1 fruit fly cellular context compared by ENCODE assay signal in genomic region chrX:10600254-10600916, dm6.
TF ChIP-seq lines count a peak whose summit lies in the region.

No protein-coding gene starts in this region.

TF ChIP-seq in whole organism, embryonic, 481 proteins besides CTCF, POLR2A, EP300 and RAD21 (continued from another document and continues in another):
- TF ChIP-seq croc (GFP tag; conservative IDR thresholded peaks at IDR 0.05; lab: Robert Waterston, UW) = peak; percentile 31; the same call in 2 of the 3 replicates
- no peak for TF ChIP-seq pan (optimal IDR thresholded peaks at IDR 0.05; lab: Kevin White, UChicago)
- peak in 1 of 2 experiments; percentile 79 for TF ChIP-seq pan (GFP tag; optimal IDR thresholded peaks at IDR 0.05 in 1 of 2, IDR thresholded peaks at IDR 0.05 in 1 of 2)
- TF ChIP-seq CG16815 (GFP tag; optimal IDR thresholded peaks at IDR 0.05; lab: Kevin White, UChicago) = peak; percentile 21
- no peak for TF ChIP-seq twi (tag; optimal IDR thresholded peaks at IDR 0.05; lab: Kevin White, UChicago)
- TF ChIP-seq seq (GFP tag; IDR thresholded peaks at IDR 0.05; lab: Robert Waterston, UW) = peak; percentile 57; the same call in 1 of the 2 replicates
- no peak for TF ChIP-seq insv (GFP tag; optimal IDR thresholded peaks at IDR 0.05; lab: Kevin White, UChicago)
- TF ChIP-seq Deaf1 (tag; optimal IDR thresholded peaks at IDR 0.05; lab: Kevin White, UChicago) = peak; percentile 6
- TF ChIP-seq mam (GFP tag; optimal IDR thresholded peaks at IDR 0.05; lab: Kevin White, UChicago) = peak; percentile 66
- TF ChIP-seq Dip3 (GFP tag; optimal IDR thresholded peaks at IDR 0.05; lab: Kevin White, UChicago) = peak; percentile 39
- peak; percentile 39 for TF ChIP-seq CG13624 (GFP tag; optimal IDR thresholded peaks at IDR 0.05; lab: Kevin White, UChicago)
- TF ChIP-seq ftz-f1 (GFP tag; optimal IDR thresholded peaks at IDR 0.05; lab: Kevin White, UChicago) = no peak
- TF ChIP-seq ssp (GFP tag; IDR thresholded peaks at IDR 0.05; lab: Robert Waterston, UW) = peak; percentile 43; the same call in 1 of the 2 replicates
- TF ChIP-seq CG10979 (tag; optimal IDR thresholded peaks at IDR 0.05; lab: Kevin White, UChicago) = peak; percentile 33
- no peak for TF ChIP-seq CG2129 (GFP tag; IDR thresholded peaks at IDR 0.05; lab: Robert Waterston, UW; ENCODE audit: partially characterized antibody)
- no peak for TF ChIP-seq Lim3 (GFP tag; IDR thresholded peaks at IDR 0.05; lab: Robert Waterston, UW)
- peak; percentile 48 for TF ChIP-seq Xbp1 (GFP tag; optimal IDR thresholded peaks at IDR 0.05; lab: Kevin White, UChicago)
- TF ChIP-seq Hand (GFP tag; optimal IDR thresholded peaks at IDR 0.05; lab: Kevin White, UChicago) = no peak
- TF ChIP-seq disco-r (GFP tag; optimal IDR thresholded peaks at IDR 0.05; lab: Kevin White, UChicago) = peak; percentile 39
- peak; percentile 46 for TF ChIP-seq NfI (GFP tag; optimal IDR thresholded peaks at IDR 0.05; lab: Kevin White, UChicago)
- TF ChIP-seq B-H1 (GFP tag; IDR thresholded peaks at IDR 0.05; lab: Robert Waterston, UW) = peak; percentile 43; the same call in 2 of the 3 replicates
- peak; percentile 66 for TF ChIP-seq lab (GFP tag; optimal IDR thresholded peaks at IDR 0.05; lab: Kevin White, UChicago)
- peak; percentile 39 for TF ChIP-seq ERR (GFP tag; optimal IDR thresholded peaks at IDR 0.05; lab: Kevin White, UChicago)
- TF ChIP-seq CG4360 (GFP tag; IDR thresholded peaks at IDR 0.05; lab: Robert Waterston, UW) = peak; percentile 26; the same call in 1 of the 2 replicates
- no peak for TF ChIP-seq CG17829 (tag; optimal IDR thresholded peaks at IDR 0.05; lab: Kevin White, UChicago)
- peak; percentile 41; the same call in 1 of the 2 replicates for TF ChIP-seq CG32767 (GFP tag; IDR thresholded peaks at IDR 0.05; lab: Robert Waterston, UW)
- peak; percentile 82 for TF ChIP-seq ci (GFP tag; IDR thresholded peaks at IDR 0.05; lab: Robert Waterston, UW)
- TF ChIP-seq CG18599 (GFP tag; optimal IDR thresholded peaks at IDR 0.05; lab: Kevin White, UChicago) = peak; percentile 39
- no peak for TF ChIP-seq HLH54F (GFP tag; optimal IDR thresholded peaks at IDR 0.05; lab: Kevin White, UChicago)
- TF ChIP-seq bab2 (GFP tag; optimal IDR thresholded peaks at IDR 0.05; lab: Kevin White, UChicago) = peak; percentile 32
- no peak for TF ChIP-seq bowl (GFP tag; IDR thresholded peaks at IDR 0.05; lab: Robert Waterston, UW)
- peak; percentile 55 for TF ChIP-seq fd96Cb (tag; optimal IDR thresholded peaks at IDR 0.05; lab: Kevin White, UChicago)
- TF ChIP-seq eyg (GFP tag; optimal IDR thresholded peaks at IDR 0.05; lab: Kevin White, UChicago) = no peak
- TF ChIP-seq CG17186 (GFP tag; optimal IDR thresholded peaks at IDR 0.05; lab: Kevin White, UChicago) = no peak
- TF ChIP-seq CG2120 (GFP tag; optimal IDR thresholded peaks at IDR 0.05; lab: Kevin White, UChicago) = peak; percentile 59
- TF ChIP-seq Chrac-16 (GFP tag; optimal IDR thresholded peaks at IDR 0.05; lab: Kevin White, UChicago) = peak; percentile 27
- TF ChIP-seq prd (optimal IDR thresholded peaks at IDR 0.05; lab: Kevin White, UChicago) = no peak
- TF ChIP-seq prd (GFP tag; IDR thresholded peaks at IDR 0.05; lab: Robert Waterston, UW) = peak; percentile 81
- TF ChIP-seq Drgx (GFP tag; IDR thresholded peaks at IDR 0.05; lab: Robert Waterston, UW) = no peak
- peak; percentile 71 for TF ChIP-seq CG9932 (GFP tag; IDR thresholded peaks at IDR 0.05; lab: Robert Waterston, UW)
- TF ChIP-seq Nf-YA (GFP tag; IDR thresholded peaks at IDR 0.05; lab: Robert Waterston, UW) = 0 out of 2 replicates have a peak, but pooled peaks have one; percentile 23
- TF ChIP-seq CG10431 (GFP tag; optimal IDR thresholded peaks at IDR 0.05; lab: Kevin White, UChicago) = no peak
- TF ChIP-seq hb (GFP tag; IDR thresholded peaks at IDR 0.05; lab: Robert Waterston, UW; ENCODE audit: partially characterized antibody) = no peak
- TF ChIP-seq MESR4 (GFP tag; optimal IDR thresholded peaks at IDR 0.05; lab: Kevin White, UChicago) = no peak
- peak; percentile 79 for TF ChIP-seq row (GFP tag; IDR thresholded peaks at IDR 0.05; lab: Robert Waterston, UW)
- peak; percentile 38; the same call in 1 of the 2 replicates for TF ChIP-seq chm (GFP tag; IDR thresholded peaks at IDR 0.05; lab: Robert Waterston, UW)
- TF ChIP-seq al (GFP tag; IDR thresholded peaks at IDR 0.05; lab: Robert Waterston, UW) = peak; percentile 58
- no peak for TF ChIP-seq peb (GFP tag; IDR thresholded peaks at IDR 0.05; lab: Robert Waterston, UW)
- TF ChIP-seq dmrt11E (tag; optimal IDR thresholded peaks at IDR 0.05; lab: Kevin White, UChicago) = peak; percentile 21
- peak; percentile 71 for TF ChIP-seq Sox102F (GFP tag; optimal IDR thresholded peaks at IDR 0.05; lab: Kevin White, UChicago)
- TF ChIP-seq CG14667 (GFP tag; IDR thresholded peaks at IDR 0.05; lab: Robert Waterston, UW) = peak; percentile 30; the same call in 1 of the 2 replicates
- TF ChIP-seq Fer1 (GFP tag; optimal IDR thresholded peaks at IDR 0.05; lab: Kevin White, UChicago) = peak; percentile 16
- peak; percentile 68 for TF ChIP-seq sisA (GFP tag; IDR thresholded peaks at IDR 0.05; lab: Robert Waterston, UW)
- peak; percentile 2 for TF ChIP-seq CG14710 (tag; optimal IDR thresholded peaks at IDR 0.05; lab: Kevin White, UChicago)
- TF ChIP-seq fru (optimal IDR thresholded peaks at IDR 0.05; lab: Kevin White, UChicago) = no peak
- peak; percentile 53 for TF ChIP-seq Oli (tag; optimal IDR thresholded peaks at IDR 0.05; lab: Kevin White, UChicago)
- peak; percentile 64; the same call in 1 of the 3 replicates for TF ChIP-seq otp (GFP tag; IDR thresholded peaks at IDR 0.05; lab: Robert Waterston, UW)
- peak; percentile 34 for TF ChIP-seq tin (GFP tag; optimal IDR thresholded peaks at IDR 0.05; lab: Kevin White, UChicago)
- peak; percentile 12 for TF ChIP-seq CG15514 (GFP tag; optimal IDR thresholded peaks at IDR 0.05; lab: Kevin White, UChicago)
- TF ChIP-seq CG8388 (GFP tag; optimal IDR thresholded peaks at IDR 0.05; lab: Kevin White, UChicago) = peak; percentile 24
- TF ChIP-seq CG6689 (GFP tag; IDR thresholded peaks at IDR 0.05; lab: Robert Waterston, UW) = 0 out of 2 replicates have a peak, but pooled peaks have one; percentile 20
- no peak for TF ChIP-seq pita (GFP tag; optimal IDR thresholded peaks at IDR 0.05; lab: Kevin White, UChicago)
- peak; percentile 18 for TF ChIP-seq Side (GFP tag; optimal IDR thresholded peaks at IDR 0.05; lab: Kevin White, UChicago)
- no peak for TF ChIP-seq CG7987 (GFP tag; optimal IDR thresholded peaks at IDR 0.05; lab: Kevin White, UChicago)
- TF ChIP-seq run (tag; optimal IDR thresholded peaks at IDR 0.05; lab: Kevin White, UChicago) = no peak
- peak; percentile 50; the same call in 1 of the 2 replicates for TF ChIP-seq E2f1 (GFP tag; IDR thresholded peaks at IDR 0.05; lab: Robert Waterston, UW)
- TF ChIP-seq ap (GFP tag; IDR thresholded peaks at IDR 0.05; lab: Robert Waterston, UW) = peak; percentile 55
- TF ChIP-seq CG8944 (GFP tag; optimal IDR thresholded peaks at IDR 0.05; lab: Kevin White, UChicago) = peak; percentile 37
- no peak for TF ChIP-seq fd64A (GFP tag; optimal IDR thresholded peaks at IDR 0.05; lab: Kevin White, UChicago)
- TF ChIP-seq ttk (GFP tag; IDR thresholded peaks at IDR 0.05; lab: Robert Waterston, UW) = peak; percentile 76
- TF ChIP-seq scrt (GFP tag; optimal IDR thresholded peaks at IDR 0.05; lab: Kevin White, UChicago) = no peak
- peak; percentile 35; the same call in 1 of the 3 replicates for TF ChIP-seq so (GFP tag; IDR thresholded peaks at IDR 0.05; lab: Robert Waterston, UW)
- peak; percentile 24 for TF ChIP-seq Dad (GFP tag; optimal IDR thresholded peaks at IDR 0.05; lab: Kevin White, UChicago)
- TF ChIP-seq maf-S (GFP tag; optimal IDR thresholded peaks at IDR 0.05; lab: Kevin White, UChicago) = peak; percentile 13
- no peak for TF ChIP-seq pb (GFP tag; optimal IDR thresholded peaks at IDR 0.05; lab: Kevin White, UChicago)
- TF ChIP-seq CG32532 (GFP tag; IDR thresholded peaks at IDR 0.05; lab: Robert Waterston, UW) = peak; percentile 61
- TF ChIP-seq CG8281 (tag; optimal IDR thresholded peaks at IDR 0.05; lab: Kevin White, UChicago) = no peak
- TF ChIP-seq dati (GFP tag; IDR thresholded peaks at IDR 0.05; lab: Robert Waterston, UW) = peak; percentile 62; the same call in 1 of the 2 replicates
- no peak for TF ChIP-seq CG5180 (GFP tag; optimal IDR thresholded peaks at IDR 0.05; lab: Kevin White, UChicago)
- peak; percentile 48 for TF ChIP-seq CG4282 (GFP tag; optimal IDR thresholded peaks at IDR 0.05; lab: Kevin White, UChicago)
- no peak for TF ChIP-seq nau (GFP tag; optimal IDR thresholded peaks at IDR 0.05; lab: Kevin White, UChicago)
- TF ChIP-seq phol (tag; optimal IDR thresholded peaks at IDR 0.05; lab: Kevin White, UChicago) = peak; percentile 41
- peak; percentile 54 for TF ChIP-seq Hsf (GFP tag; optimal IDR thresholded peaks at IDR 0.05; lab: Kevin White, UChicago)
- TF ChIP-seq CG14014 (GFP tag; IDR thresholded peaks at IDR 0.05; lab: Robert Waterston, UW) = 0 out of 2 replicates have a peak, but pooled peaks have one; percentile 44
- TF ChIP-seq lola (GFP tag; optimal IDR thresholded peaks at IDR 0.05; lab: Kevin White, UChicago) = no peak
- TF ChIP-seq CG7372 (GFP tag; IDR thresholded peaks at IDR 0.05; lab: Robert Waterston, UW) = 0 out of 2 replicates have a peak, but pooled peaks have one; percentile 32
- TF ChIP-seq CG10267 (tag; optimal IDR thresholded peaks at IDR 0.05; lab: Kevin White, UChicago) = peak; percentile 5
- no peak for TF ChIP-seq Hr39 (optimal IDR thresholded peaks at IDR 0.05; lab: Kevin White, UChicago)
- no peak for TF ChIP-seq CG3163 (GFP tag; optimal IDR thresholded peaks at IDR 0.05; lab: Kevin White, UChicago)
- peak; percentile 32 for TF ChIP-seq CoRest (tag; optimal IDR thresholded peaks at IDR 0.05; lab: Kevin White, UChicago)
- peak; percentile 44; the same call in 1 of the 2 replicates for TF ChIP-seq sob (GFP tag; IDR thresholded peaks at IDR 0.05; lab: Robert Waterston, UW)
- no peak for TF ChIP-seq CG16863 (GFP tag; optimal IDR thresholded peaks at IDR 0.05; lab: Kevin White, UChicago)
- peak; percentile 23 for TF ChIP-seq pum (GFP tag; optimal IDR thresholded peaks at IDR 0.05; lab: Kevin White, UChicago)
- TF ChIP-seq crol (GFP tag; IDR thresholded peaks at IDR 0.05; lab: Robert Waterston, UW) = no peak
- TF ChIP-seq CG5953 (GFP tag; IDR thresholded peaks at IDR 0.05; lab: Robert Waterston, UW) = no peak
- TF ChIP-seq crp (GFP tag; optimal IDR thresholded peaks at IDR 0.05; lab: Kevin White, UChicago) = no peak
- TF ChIP-seq CG11093 (GFP tag; IDR thresholded peaks at IDR 0.05; lab: Robert Waterston, UW) = peak; percentile 73
- no peak for TF ChIP-seq kay (GFP tag; optimal IDR thresholded peaks at IDR 0.05; lab: Kevin White, UChicago)
- TF ChIP-seq Gsc (GFP tag; IDR thresholded peaks at IDR 0.05; lab: Robert Waterston, UW) = peak; percentile 50; the same call in 1 of the 2 replicates
- peak; percentile 39 for TF ChIP-seq nmo (GFP tag; optimal IDR thresholded peaks at IDR 0.05; lab: Kevin White, UChicago)
- TF ChIP-seq exex (tag; optimal IDR thresholded peaks at IDR 0.05; lab: Kevin White, UChicago) = peak; percentile 66
- peak; percentile 4 for TF ChIP-seq HHEX (GFP tag; optimal IDR thresholded peaks at IDR 0.05; lab: Kevin White, UChicago)
- peak; percentile 65; the same call in 1 of the 2 replicates for TF ChIP-seq CG10366 (GFP tag; IDR thresholded peaks at IDR 0.05; lab: Robert Waterston, UW)
- TF ChIP-seq lilli (GFP tag; optimal IDR thresholded peaks at IDR 0.05; lab: Kevin White, UChicago) = peak; percentile 46
- 0 out of 3 replicates have a peak, but pooled peaks have one; percentile 41 for TF ChIP-seq CG11695 (GFP tag; IDR thresholded peaks at IDR 0.05; lab: Robert Waterston, UW)
- TF ChIP-seq Meics (GFP tag; optimal IDR thresholded peaks at IDR 0.05; lab: Kevin White, UChicago) = peak; percentile 49
- peak; percentile 18 for TF ChIP-seq caup (GFP tag; optimal IDR thresholded peaks at IDR 0.05; lab: Kevin White, UChicago; ENCODE audit: severe bottlenecking)
- peak; percentile 47 for TF ChIP-seq Atf6 (GFP tag; IDR thresholded peaks at IDR 0.05; lab: Robert Waterston, UW)
- TF ChIP-seq wdn (GFP tag; IDR thresholded peaks at IDR 0.05; lab: Robert Waterston, UW) = 0 out of 2 replicates have a peak, but pooled peaks have one; percentile 14
- peak; percentile 80 for TF ChIP-seq slbo (GFP tag; IDR thresholded peaks at IDR 0.05; lab: Robert Waterston, UW)
- peak; percentile 62 for TF ChIP-seq CG17359 (tag; optimal IDR thresholded peaks at IDR 0.05; lab: Kevin White, UChicago)
- peak; percentile 53 for TF ChIP-seq CG4424 (GFP tag; optimal IDR thresholded peaks at IDR 0.05; lab: Kevin White, UChicago)
- TF ChIP-seq ewg (GFP tag; optimal IDR thresholded peaks at IDR 0.05; lab: Kevin White, UChicago) = no peak
- TF ChIP-seq repo (GFP tag; optimal IDR thresholded peaks at IDR 0.05; lab: Kevin White, UChicago) = no peak
- no peak for TF ChIP-seq NC2α (GFP tag; optimal IDR thresholded peaks at IDR 0.05; lab: Kevin White, UChicago)
- no peak for TF ChIP-seq CG12104 (GFP tag; optimal IDR thresholded peaks at IDR 0.05; lab: Kevin White, UChicago)
- TF ChIP-seq CG2678 (tag; optimal IDR thresholded peaks at IDR 0.05; lab: Kevin White, UChicago) = peak; percentile 61
- TF ChIP-seq luna (GFP tag; optimal IDR thresholded peaks at IDR 0.05; lab: Kevin White, UChicago) = no peak
- TF ChIP-seq Myb (GFP tag; optimal IDR thresholded peaks at IDR 0.05; lab: Kevin White, UChicago) = no peak
- peak; percentile 64 for TF ChIP-seq CG34376 (GFP tag; optimal IDR thresholded peaks at IDR 0.05; lab: Kevin White, UChicago)
- TF ChIP-seq Hr51 (GFP tag; optimal IDR thresholded peaks at IDR 0.05; lab: Kevin White, UChicago) = no peak
- TF ChIP-seq C15 (GFP tag; IDR thresholded peaks at IDR 0.05; lab: Robert Waterston, UW) = 0 out of 3 replicates have a peak, but pooled peaks have one; percentile 8
- TF ChIP-seq ems (GFP tag; optimal IDR thresholded peaks at IDR 0.05; lab: Kevin White, UChicago) = no peak
- TF ChIP-seq CG9727 (GFP tag; optimal IDR thresholded peaks at IDR 0.05; lab: Kevin White, UChicago) = peak; percentile 20
- peak; percentile 45 for TF ChIP-seq az2 (GFP tag; optimal IDR thresholded peaks at IDR 0.05; lab: Kevin White, UChicago)
- no peak for TF ChIP-seq CG10274 (GFP tag; optimal IDR thresholded peaks at IDR 0.05; lab: Kevin White, UChicago)
- TF ChIP-seq Trl (optimal IDR thresholded peaks at IDR 0.05; lab: Kevin White, UChicago) = no peak
- peak; percentile 14 for TF ChIP-seq Trl (GFP tag; optimal IDR thresholded peaks at IDR 0.05; lab: Kevin White, UChicago)
- no peak for TF ChIP-seq CG3995 (GFP tag; optimal IDR thresholded peaks at IDR 0.05; lab: Kevin White, UChicago)
- peak; percentile 41 for TF ChIP-seq CG1233 (GFP tag; optimal IDR thresholded peaks at IDR 0.05; lab: Kevin White, UChicago)
